Fruit fly (Drosophila melanogaster): ENCODE data around the gene CG4593.

The CG4593 gene

DNA sequence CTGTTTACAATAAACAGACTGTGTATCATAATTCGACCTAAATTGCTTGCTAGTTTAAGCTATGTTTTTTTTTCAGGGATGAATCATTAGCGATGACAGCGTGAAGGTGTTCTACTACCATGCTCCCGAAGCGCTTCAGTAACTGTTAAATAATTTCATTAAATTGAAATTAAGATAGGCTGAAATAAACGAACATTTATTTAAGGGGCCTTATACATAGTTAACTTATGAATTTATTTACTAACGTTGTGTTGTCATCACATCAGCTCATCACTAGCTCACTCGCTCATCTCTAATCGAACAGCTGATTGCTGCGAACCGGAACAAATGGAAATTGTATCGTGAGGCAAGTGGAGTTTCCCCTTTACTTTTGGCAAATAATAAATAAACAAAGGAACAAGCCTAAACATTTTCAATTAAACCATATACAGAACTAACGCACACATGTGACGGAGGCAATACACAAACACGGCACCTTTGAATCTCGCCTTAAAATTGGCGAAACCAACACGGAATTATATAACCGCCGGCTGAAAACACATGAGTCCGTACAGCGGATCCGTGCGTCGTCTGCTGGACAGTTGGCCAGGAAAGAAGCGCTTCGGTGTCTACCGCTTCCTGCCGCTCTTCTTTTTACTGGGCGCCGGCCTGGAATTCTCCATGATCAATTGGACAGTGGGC lies 2.5 kb upstream of the CG4593 start, which contains the start of the genes cm, sloth1 and sloth2:
Gene cm (minus strand): TSS at position 83 of the 681 bp plus-strand sequence.
Gene sloth1 (plus strand): TSS at position 295 of the 681 bp plus-strand sequence.
Gene sloth2 (plus strand): TSS at position 295 of the 681 bp plus-strand sequence.
- TF ChIP-seq h (GFP tag; optimal IDR thresholded peaks at IDR 0.05): peak; percentile 89
- TF ChIP-seq ey (GFP tag; optimal IDR thresholded peaks at IDR 0.05): peak; percentile 84
- no peak for TF ChIP-seq Dif (GFP tag; optimal IDR thresholded peaks at IDR 0.05; ENCODE audit: partially characterized antibody)
- TF ChIP-seq sv (GFP tag; optimal IDR thresholded peaks at IDR 0.05): peak; percentile 80
- peak; percentile 66 for TF ChIP-seq CG32264 (GFP tag; optimal IDR thresholded peaks at IDR 0.05)
- TF ChIP-seq lola (GFP tag; optimal IDR thresholded peaks at IDR 0.05): no peak
- no peak for TF ChIP-seq usp (GFP tag; optimal IDR thresholded peaks at IDR 0.05)
- peak; percentile 88 for TF ChIP-seq HLH106 (tag; optimal IDR thresholded peaks at IDR 0.05)
- TF ChIP-seq fru (GFP tag; optimal IDR thresholded peaks at IDR 0.05): peak; percentile 86
- TF ChIP-seq dmrt93B (GFP tag; optimal IDR thresholded peaks at IDR 0.05): peak; percentile 65
- TF ChIP-seq dsf (GFP tag; optimal IDR thresholded peaks at IDR 0.05; ENCODE audit: borderline replicate concordance): peak; percentile 83
- no peak for TF ChIP-seq CrebA (GFP tag; optimal IDR thresholded peaks at IDR 0.05; ENCODE audit: borderline replicate concordance)
- TF ChIP-seq N (GFP tag; optimal IDR thresholded peaks at IDR 0.05): no peak
- TF ChIP-seq jim (GFP tag; optimal IDR thresholded peaks at IDR 0.05): no peak
- TF ChIP-seq CG9705 (GFP tag; optimal IDR thresholded peaks at IDR 0.05): peak; percentile 77
- no peak for TF ChIP-seq Hr78 (GFP tag; optimal IDR thresholded peaks at IDR 0.05)
- TF ChIP-seq tai (GFP tag; optimal IDR thresholded peaks at IDR 0.05): peak; percentile 91
- no peak for TF ChIP-seq Dfd (GFP tag; optimal IDR thresholded peaks at IDR 0.05)
- TF ChIP-seq br (GFP tag; optimal IDR thresholded peaks at IDR 0.05): peak; percentile 91
- TF ChIP-seq foxo (GFP tag; optimal IDR thresholded peaks at IDR 0.05): peak; percentile 54 to 91
- TF ChIP-seq Abd-B (GFP tag; optimal IDR thresholded peaks at IDR 0.05): no peak
- TF ChIP-seq Hr83 (GFP tag; optimal IDR thresholded peaks at IDR 0.05; ENCODE audit: poor library complexity, severe bottlenecking): peak; percentile 77
- no peak for TF ChIP-seq Rel (GFP tag; optimal IDR thresholded peaks at IDR 0.05)
- TF ChIP-seq Rel (tag; optimal IDR thresholded peaks at IDR 0.05): peak; percentile 80
- TF ChIP-seq Mio (GFP tag; optimal IDR thresholded peaks at IDR 0.05): peak; percentile 4
- TF ChIP-seq OdsH (GFP tag; optimal IDR thresholded peaks at IDR 0.05): peak; percentile 86
- peak; percentile 82 for TF ChIP-seq psq (GFP tag; optimal IDR thresholded peaks at IDR 0.05)
- peak; percentile 86 for TF ChIP-seq Sp1 (GFP tag; optimal IDR thresholded peaks at IDR 0.05)
- peak; percentile 65 for TF ChIP-seq sage (GFP tag; optimal IDR thresholded peaks at IDR 0.05)
- peak; percentile 85 for TF ChIP-seq GATAd (GFP tag; optimal IDR thresholded peaks at IDR 0.05)
- peak; percentile 95 for TF ChIP-seq Jra (GFP tag; optimal IDR thresholded peaks at IDR 0.05)
- no peak for TF ChIP-seq dl (GFP tag; optimal IDR thresholded peaks at IDR 0.05; ENCODE audit: insufficient read depth in 1 of 2, partially characterized antibody in 2 of 2)
- peak; percentile 76 for TF ChIP-seq brk (GFP tag; optimal IDR thresholded peaks at IDR 0.05)
- peak; percentile 92 for TF ChIP-seq rgr (GFP tag; optimal IDR thresholded peaks at IDR 0.05)
- peak; percentile 95 for TF ChIP-seq Hnf4 (GFP tag; optimal IDR thresholded peaks at IDR 0.05)
- TF ChIP-seq woc (GFP tag; optimal IDR thresholded peaks at IDR 0.05): peak; percentile 91
- no peak for TF ChIP-seq Myc (optimal IDR thresholded peaks at IDR 0.05)

DNA sequence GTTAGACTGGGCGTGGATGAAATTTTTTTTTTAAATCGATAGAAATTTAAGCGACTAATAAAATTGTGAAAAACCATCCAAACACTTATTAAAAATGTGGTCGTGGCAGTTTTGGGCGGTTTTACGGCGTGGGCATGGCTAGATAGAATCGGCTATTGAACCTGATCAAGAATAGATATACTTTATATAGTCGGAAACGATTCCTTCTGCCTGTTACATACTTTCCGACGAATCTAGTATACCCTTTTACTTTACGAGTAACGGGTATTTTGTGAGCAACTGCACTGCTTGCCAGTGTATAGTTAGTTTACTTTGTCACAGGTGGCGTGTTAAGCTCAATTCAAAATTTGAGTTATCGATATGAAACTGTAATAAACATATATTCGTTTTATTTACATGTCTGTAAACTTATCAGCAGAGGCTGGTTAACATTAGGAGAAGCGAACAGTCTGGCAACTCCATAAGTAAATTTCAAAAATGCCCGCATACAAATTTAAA lies 1.3 kb downstream of the CG4593 start:
- TF ChIP-seq Sp1 (GFP tag; optimal IDR thresholded peaks at IDR 0.05): peak; percentile 5
- no peak for TF ChIP-seq dmrt93B (GFP tag; optimal IDR thresholded peaks at IDR 0.05)
- TF ChIP-seq brk (GFP tag; optimal IDR thresholded peaks at IDR 0.05): no peak
- peak; percentile 34 for TF ChIP-seq rgr (GFP tag; optimal IDR thresholded peaks at IDR 0.05)
- peak; percentile 22 for TF ChIP-seq h (GFP tag; optimal IDR thresholded peaks at IDR 0.05)
- TF ChIP-seq fru (GFP tag; optimal IDR thresholded peaks at IDR 0.05): peak; percentile 43
- TF ChIP-seq CG9705 (GFP tag; optimal IDR thresholded peaks at IDR 0.05): no peak
- TF ChIP-seq Dfd (GFP tag; optimal IDR thresholded peaks at IDR 0.05): no peak
- no peak for TF ChIP-seq Hr78 (GFP tag; optimal IDR thresholded peaks at IDR 0.05)
- TF ChIP-seq jim (GFP tag; optimal IDR thresholded peaks at IDR 0.05): no peak
- no peak for TF ChIP-seq Abd-B (GFP tag; optimal IDR thresholded peaks at IDR 0.05)
- peak; percentile 38 for TF ChIP-seq HLH106 (tag; optimal IDR thresholded peaks at IDR 0.05)
- no peak for TF ChIP-seq OdsH (GFP tag; optimal IDR thresholded peaks at IDR 0.05)
- no peak for TF ChIP-seq psq (GFP tag; optimal IDR thresholded peaks at IDR 0.05)
- TF ChIP-seq Mio (GFP tag; optimal IDR thresholded peaks at IDR 0.05): no peak
- no peak for TF ChIP-seq CG32264 (GFP tag; optimal IDR thresholded peaks at IDR 0.05)
- no peak for TF ChIP-seq dl (GFP tag; optimal IDR thresholded peaks at IDR 0.05; ENCODE audit: insufficient read depth in 1 of 2, partially characterized antibody in 2 of 2)
- peak; percentile 69 for TF ChIP-seq ey (GFP tag; optimal IDR thresholded peaks at IDR 0.05)
- peak; percentile 48 for TF ChIP-seq Myc (optimal IDR thresholded peaks at IDR 0.05)
- no peak for TF ChIP-seq Dif (GFP tag; optimal IDR thresholded peaks at IDR 0.05; ENCODE audit: partially characterized antibody)
- TF ChIP-seq tai (GFP tag; optimal IDR thresholded peaks at IDR 0.05): peak; percentile 68
- peak; percentile 0 for TF ChIP-seq Hr83 (GFP tag; optimal IDR thresholded peaks at IDR 0.05; ENCODE audit: poor library complexity, severe bottlenecking)
- no peak for TF ChIP-seq Vsx2 (GFP tag; optimal IDR thresholded peaks at IDR 0.05; ENCODE audit: partially characterized antibody)
- no peak for TF ChIP-seq lola (GFP tag; optimal IDR thresholded peaks at IDR 0.05)
- peak; percentile 57 for TF ChIP-seq Hnf4 (GFP tag; optimal IDR thresholded peaks at IDR 0.05)
- TF ChIP-seq dsf (GFP tag; optimal IDR thresholded peaks at IDR 0.05; ENCODE audit: borderline replicate concordance): no peak
- peak; percentile 66 for TF ChIP-seq sv (GFP tag; optimal IDR thresholded peaks at IDR 0.05)
- TF ChIP-seq br (GFP tag; optimal IDR thresholded peaks at IDR 0.05): peak; percentile 10
- TF ChIP-seq GATAd (GFP tag; optimal IDR thresholded peaks at IDR 0.05): no peak
- TF ChIP-seq N (GFP tag; optimal IDR thresholded peaks at IDR 0.05): no peak
- TF ChIP-seq usp (GFP tag; optimal IDR thresholded peaks at IDR 0.05): no peak
- TF ChIP-seq CrebA (GFP tag; optimal IDR thresholded peaks at IDR 0.05; ENCODE audit: borderline replicate concordance): no peak
- TF ChIP-seq Jra (GFP tag; optimal IDR thresholded peaks at IDR 0.05): peak; percentile 5
- no peak for TF ChIP-seq Rel (GFP tag; optimal IDR thresholded peaks at IDR 0.05)
- TF ChIP-seq Rel (tag; optimal IDR thresholded peaks at IDR 0.05): peak; percentile 8
- peak; percentile 8 to 78 for TF ChIP-seq foxo (GFP tag; optimal IDR thresholded peaks at IDR 0.05)
- peak; percentile 90 for TF ChIP-seq woc (GFP tag; optimal IDR thresholded peaks at IDR 0.05)
- TF ChIP-seq sage (GFP tag; optimal IDR thresholded peaks at IDR 0.05): no peak
- TF ChIP-seq pan (optimal IDR thresholded peaks at IDR 0.05): peak; percentile 53

Measured in whole organism, wandering third instar larva.